Worm (Caenorhabditis elegans) whole organism, early embryonic: ENCODE results near the gene F09E5.3.

ENCODE experiments used
- B0310.2 ChIP-seq: sonication (generic microtip); optimal IDR thresholded peaks from 2 replicates; lab custom pipeline; 2016; ENCODE audit warnings: mild to moderate bottlenecking, missing genetic modification characterization, missing compliant biosample characterization
- F13C5.2 ChIP-seq: sonication (generic microtip); optimal IDR thresholded peaks from 2 replicates; lab custom pipeline; 2017; ENCODE audit warnings: mild to moderate bottlenecking, missing genetic modification characterization, inconsistent platforms, missing compliant biosample characterization
- aly-1 ChIP-seq: sonication (generic microtip); optimal IDR thresholded peaks from 2 replicates; lab custom pipeline; 2016; ENCODE audit warnings: missing genetic modification characterization, missing compliant biosample characterization
- ama-1 ChIP-seq: fragments of 150-350 bp; optimal IDR thresholded peaks from 2 replicates; lab custom pipeline; 2014
- ceh-13 ChIP-seq: fragments of 200-800 bp; sonication (Bioruptor generic); optimal IDR thresholded peaks from 2 replicates; lab custom pipeline; 2018; ENCODE audit warnings: mild to moderate bottlenecking, missing genetic modification characterization, missing compliant biosample characterization
- ceh-36 ChIP-seq: sonication (generic microtip); optimal IDR thresholded peaks from 2 replicates; lab custom pipeline; 2016; ENCODE audit warnings: missing genetic modification characterization, inconsistent platforms, missing compliant biosample characterization
- ets-7 ChIP-seq: sonication (generic microtip); optimal IDR thresholded peaks from 2 replicates; lab custom pipeline; 2016; ENCODE audit warnings: missing genotype, missing genetic modification characterization, missing compliant biosample characterization
- flt-1 ChIP-seq: fragments of 200-800 bp; sonication (Bioruptor generic); IDR thresholded peaks from 2 replicates; pipeline ENCODE4 v1.3.6; 2022; ENCODE audit warnings: missing genetic modification characterization, missing compliant biosample characterization
- hmbx-1 ChIP-seq: sonication (generic microtip); optimal IDR thresholded peaks from 2 replicates; lab custom pipeline; 2016; ENCODE audit warnings: mild to moderate bottlenecking, missing genetic modification characterization, missing compliant biosample characterization
- hmg-4 ChIP-seq: fragments of 200-800 bp; sonication (Bioruptor generic); optimal IDR thresholded peaks from 2 replicates; lab custom pipeline; 2018; ENCODE audit warnings: mild to moderate bottlenecking, missing genetic modification characterization, missing compliant biosample characterization
- hnd-1 ChIP-seq: sonication (generic microtip); optimal IDR thresholded peaks from 2 replicates; lab custom pipeline; 2016; ENCODE audit warnings: missing genetic modification characterization, missing compliant biosample characterization
- pes-1 ChIP-seq: fragments of 200-800 bp; sonication (Bioruptor generic); IDR thresholded peaks from 2 replicates; pipeline ENCODE4 v1.3.6; 2022; ENCODE audit warnings: missing genetic modification reagents, missing genetic modification characterization, missing compliant biosample characterization
- scrt-1 ChIP-seq: fragments of 200-800 bp; sonication (Bioruptor generic); IDR thresholded peaks from 2 replicates; pipeline ENCODE4 v1.3.6; 2022; ENCODE audit warnings: missing genetic modification characterization, missing compliant biosample characterization
- sea-1 ChIP-seq: fragments of 200-800 bp; sonication (Bioruptor generic); conservative IDR thresholded peaks from 2 replicates; pipeline ENCODE4 v1.3.6; 2022; ENCODE audit warnings: missing genetic modification characterization, missing compliant biosample characterization
- tbx-11 ChIP-seq: fragments of 200-800 bp; sonication (Bioruptor generic); IDR thresholded peaks from 2 replicates; pipeline ENCODE4 v1.3.6; 2022; ENCODE audit warnings: missing genetic modification characterization, missing compliant biosample characterization
- tbx-37 ChIP-seq: fragments of 200-800 bp; sonication (Bioruptor generic); conservative IDR thresholded peaks from 2 replicates; pipeline ENCODE4 v1.3.6; 2022; ENCODE audit warnings: missing genetic modification reagents, missing genetic modification characterization, missing compliant biosample characterization
- tra-4 ChIP-seq: sonication (generic microtip); optimal IDR thresholded peaks from 2 replicates; lab custom pipeline; 2017; ENCODE audit warnings: missing genetic modification characterization, missing compliant biosample characterization

Gene F09E5.3

DNA sequence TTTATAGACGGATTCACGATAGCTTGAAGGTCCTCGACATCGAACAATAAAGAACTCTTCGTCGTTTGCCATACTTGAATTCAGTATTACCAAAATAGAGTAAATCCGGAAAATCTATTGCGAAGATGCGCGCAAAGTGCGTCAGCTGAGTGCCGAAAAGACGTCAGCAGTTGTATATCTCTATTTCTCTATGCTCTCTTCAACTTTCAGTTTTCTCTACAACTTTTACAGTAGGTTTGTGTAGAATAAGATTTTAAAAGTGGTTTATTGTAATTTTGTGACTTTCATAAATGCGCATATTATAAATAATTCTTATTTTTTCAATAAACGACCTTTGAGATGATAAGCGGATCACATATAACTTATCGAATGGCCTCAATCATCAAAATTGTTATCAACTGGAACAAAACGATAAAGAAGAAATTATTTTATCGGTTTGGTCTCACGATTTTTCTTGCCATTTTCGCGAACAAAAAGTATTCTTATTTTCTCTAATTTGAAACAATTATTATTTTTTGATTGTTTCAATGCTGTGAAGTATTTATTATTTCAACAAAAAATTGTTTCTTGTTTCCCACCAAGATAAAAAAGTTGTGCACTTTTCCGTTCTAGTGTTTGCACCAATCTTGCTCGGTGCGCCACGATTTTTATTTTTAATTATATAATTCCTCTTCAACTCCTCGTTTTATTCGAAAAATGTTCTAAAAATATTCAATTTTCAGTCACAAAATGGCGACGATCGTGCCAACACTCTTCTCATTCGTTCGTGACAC is at the start of gene F09E5.3, which contains the start of gene agt-2:
Gene F09E5.3, plus strand, starts transcription at position 723 of the 773 bp plus-strand sequence.
Gene agt-2, minus strand, starts transcription at position 553 of the 773 bp plus-strand sequence.
- 0 out of 2 replicates have a peak, but pooled peaks have one; percentile 27 for TF ChIP-seq tbx-37 (GFP tag; lab: Robert Waterston, UW)
- TF ChIP-seq B0310.2 (tag; lab: Kevin White, UChicago) = no peak
- TF ChIP-seq scrt-1 (GFP tag; lab: Robert Waterston, UW) = no peak
- TF ChIP-seq pes-1 = no peak
- TF ChIP-seq hnd-1 = no peak
- TF ChIP-seq hmbx-1 (tag; lab: Kevin White, UChicago) = no peak
- 0 out of 2 replicates have a peak, but pooled peaks have one; percentile 54 for TF ChIP-seq flt-1 (GFP tag; lab: Robert Waterston, UW)
- TF ChIP-seq F13C5.2 = peak; percentile 36
- peak; percentile 20 for TF ChIP-seq hmg-4 (GFP tag; lab: Kevin White, UChicago)
- no peak for TF ChIP-seq ceh-36 (tag; lab: Kevin White, UChicago)
- no peak for TF ChIP-seq ama-1 (lab: Kevin White, UChicago)

DNA sequence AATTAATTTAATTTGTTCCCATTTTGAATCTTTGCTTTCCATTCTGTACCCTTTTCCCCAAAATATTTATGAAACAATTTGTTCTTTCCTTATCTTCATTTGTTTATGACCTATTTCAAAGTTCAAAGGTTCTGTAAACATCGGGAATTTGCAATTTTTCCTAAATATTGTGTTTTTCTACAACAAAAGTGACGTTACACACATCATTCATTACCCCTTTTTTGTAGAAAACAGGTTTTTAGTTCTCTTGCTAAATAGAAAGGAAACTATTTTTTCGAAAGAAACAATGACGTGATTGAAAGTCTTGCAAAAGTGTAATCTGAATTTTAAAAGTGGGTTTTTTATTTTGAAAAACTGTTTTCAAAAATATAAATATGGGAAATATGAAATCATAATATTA is 49.1 kb upstream of the F09E5.3 start:
- TF ChIP-seq tra-4 (no peak), flt-1 (GFP tag; lab: Robert Waterston, UW) (no peak), B0310.2 (tag; lab: Kevin White, UChicago) (no peak), tbx-37 (GFP tag; lab: Robert Waterston, UW) (no peak), hmg-4 (GFP tag; lab: Kevin White, UChicago) (no peak), hnd-1 (no peak), ama-1 (lab: Kevin White, UChicago) (no peak), pes-1 (no peak), F13C5.2 (no peak), tbx-11 (GFP tag; lab: Robert Waterston, UW) (no peak), hmbx-1 (tag; lab: Kevin White, UChicago) (no peak), ets-7 (no peak), ceh-13 (GFP tag; lab: Kevin White, UChicago) (no peak), scrt-1 (GFP tag; lab: Robert Waterston, UW) (no peak), ceh-36 (tag; lab: Kevin White, UChicago) (no peak), sea-1 (no peak), aly-1 (tag; lab: Kevin White, UChicago) (no peak)

- no peak for TF ChIP-seq aly-1 (tag; lab: Kevin White, UChicago)
- TF ChIP-seq tbx-11 (GFP tag; lab: Robert Waterston, UW) = no peak
- no peak for TF ChIP-seq sea-1
- no peak for TF ChIP-seq B0310.2 (tag; lab: Kevin White, UChicago)
- TF ChIP-seq ceh-36 (tag; lab: Kevin White, UChicago) = no peak
- TF ChIP-seq tbx-37 (GFP tag; lab: Robert Waterston, UW) = no peak
- no peak for TF ChIP-seq tra-4
- TF ChIP-seq pes-1 = no peak
These were observed 47.7 kb upstream of the F09E5.3 start for ce11 chrII:5326024-5326627.

ce11 chrII:5326891-5327290 is 46.9 kb upstream of the F09E5.3 start:
- TF ChIP-seq F13C5.2 (no peak), hmg-4 (GFP tag; lab: Kevin White, UChicago) (no peak), tbx-11 (GFP tag; lab: Robert Waterston, UW) (no peak), tbx-37 (GFP tag; lab: Robert Waterston, UW) (no peak), scrt-1 (GFP tag; lab: Robert Waterston, UW) (no peak), hnd-1 (no peak), ama-1 (lab: Kevin White, UChicago) (no peak), aly-1 (tag; lab: Kevin White, UChicago) (no peak), tra-4 (no peak), flt-1 (GFP tag; lab: Robert Waterston, UW) (no peak)

DNA sequence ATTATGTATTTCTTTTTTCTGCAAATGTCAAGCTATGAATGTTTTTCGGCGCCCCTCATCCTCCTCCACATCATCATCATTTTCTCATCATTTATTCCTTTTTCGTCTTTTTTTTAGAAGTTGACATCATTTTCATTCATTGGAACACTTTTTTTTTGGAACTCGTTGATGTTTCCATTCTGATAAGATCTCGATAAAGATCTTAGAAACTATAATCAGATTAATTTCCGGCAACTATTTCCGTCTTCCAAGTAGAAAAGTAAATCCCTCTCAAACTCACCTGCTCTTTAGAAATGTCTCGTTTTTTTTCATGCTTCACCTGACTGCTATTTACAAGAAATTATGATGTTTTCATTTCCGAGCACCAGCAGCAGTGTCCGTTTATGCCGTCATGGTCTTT is 44.9 kb upstream of the F09E5.3 start:
- TF ChIP-seq scrt-1 (GFP tag; lab: Robert Waterston, UW) = no peak
- no peak for TF ChIP-seq tbx-11 (GFP tag; lab: Robert Waterston, UW)
- no peak for TF ChIP-seq tra-4
- TF ChIP-seq ceh-13 (GFP tag; lab: Kevin White, UChicago) = no peak
- TF ChIP-seq ama-1 (lab: Kevin White, UChicago) = no peak
- TF ChIP-seq hnd-1 = no peak

ce11 chrII:5330206-5330686 is 43.6 kb upstream of the F09E5.3 start:
- TF ChIP-seq F13C5.2 (peak; percentile 12), ets-7 (no peak)

ce11 chrII:5331677-5332303 is 42.0 kb upstream of the F09E5.3 start:
- no peak for TF ChIP-seq flt-1 (GFP tag; lab: Robert Waterston, UW)
- TF ChIP-seq ets-7 = no peak
- TF ChIP-seq hnd-1 = no peak
- TF ChIP-seq tra-4 = no peak
- no peak for TF ChIP-seq tbx-37 (GFP tag; lab: Robert Waterston, UW)
- TF ChIP-seq tbx-11 (GFP tag; lab: Robert Waterston, UW) = no peak
- TF ChIP-seq hmg-4 (GFP tag; lab: Kevin White, UChicago) = no peak
- no peak for TF ChIP-seq ceh-36 (tag; lab: Kevin White, UChicago)
- TF ChIP-seq pes-1 = no peak
- no peak for TF ChIP-seq ceh-13 (GFP tag; lab: Kevin White, UChicago)
- TF ChIP-seq sea-1 = no peak
- no peak for TF ChIP-seq B0310.2 (tag; lab: Kevin White, UChicago)
- TF ChIP-seq F13C5.2 = no peak
- no peak for TF ChIP-seq aly-1 (tag; lab: Kevin White, UChicago)
- TF ChIP-seq ama-1 (lab: Kevin White, UChicago) = no peak
- TF ChIP-seq scrt-1 (GFP tag; lab: Robert Waterston, UW) = no peak
- TF ChIP-seq hmbx-1 (tag; lab: Kevin White, UChicago) = no peak
